Worm (Caenorhabditis elegans): Measurements from ENCODE around the gene anoh-1.

Gene anoh-1

DNA sequence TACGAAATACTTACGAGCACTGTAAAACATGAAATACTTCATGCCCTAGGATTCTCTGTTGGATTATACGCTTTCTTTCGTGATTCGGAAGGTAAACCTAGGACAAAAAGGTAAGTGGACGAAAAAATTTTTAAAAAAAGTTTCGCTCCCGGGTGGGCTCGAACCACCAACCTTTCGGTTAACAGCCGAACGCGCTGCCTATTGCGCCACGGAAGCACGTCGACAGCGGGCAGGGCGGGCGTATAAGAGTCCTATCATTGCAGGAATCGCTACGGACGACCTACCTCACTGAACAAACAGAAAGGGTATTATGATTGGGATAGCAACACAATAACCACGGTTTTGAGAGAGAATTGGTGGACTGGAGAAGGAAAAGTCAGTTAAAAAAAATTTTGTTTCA, 21.3 kb upstream of the anoh-1 start (continued):
- TF ChIP-seq ceh-8 (GFP tag; optimal IDR thresholded peaks at IDR 0.05) (no peak), unc-130 (tag; optimal IDR thresholded peaks at IDR 0.05) (no peak), egl-27 (tag; optimal IDR thresholded peaks at IDR 0.05) (no peak), fkh-8 (tag; optimal IDR thresholded peaks at IDR 0.05) (no peak), lsy-2 (tag; optimal IDR thresholded peaks at IDR 0.05) (peak in 1 of 2 experiments; percentile 35), skn-1 (tag; optimal IDR thresholded peaks at IDR 0.05) (no peak), hlh-17 (GFP tag; optimal IDR thresholded peaks at IDR 0.05; ENCODE audit: borderline replicate concordance) (no peak), F16B12.6 (tag; optimal IDR thresholded peaks at IDR 0.05) (no peak), ama-1 (optimal IDR thresholded peaks at IDR 0.05) (no peak), pag-3 (tag; optimal IDR thresholded peaks at IDR 0.05; ENCODE audit: borderline replicate concordance, insufficient read depth) (no peak), efl-1 (optimal IDR thresholded peaks at IDR 0.05) (peak; percentile 11 to 30), efl-1 (GFP tag; optimal IDR thresholded peaks at IDR 0.05 in 1 of 2) (peak; percentile 9 to 94), nhr-28 (tag; optimal IDR thresholded peaks at IDR 0.05) (no peak), lir-3 (tag; optimal IDR thresholded peaks at IDR 0.05; ENCODE audit: poor library complexity) (no peak), sox-4 (tag; optimal IDR thresholded peaks at IDR 0.05) (no peak), nhr-19 (GFP tag; conservative IDR thresholded peaks at IDR 0.05) (peak; percentile 22; the same call in 1 of the 2 replicates), dsc-1 (tag; optimal IDR thresholded peaks at IDR 0.05) (peak; percentile 24), hlh-4 (tag; optimal IDR thresholded peaks at IDR 0.05) (no peak), snpc-4 (tag; optimal IDR thresholded peaks at IDR 0.05) (no peak), mep-1 (tag; optimal IDR thresholded peaks at IDR 0.05) (no peak), ces-1 (GFP tag; optimal IDR thresholded peaks at IDR 0.05) (no peak), ets-5 (GFP tag; IDR thresholded peaks at IDR 0.05) (no peak), pax-3 (tag; optimal IDR thresholded peaks at IDR 0.05) (no peak), isw-1 (GFP tag; IDR thresholded peaks at IDR 0.05) (no peak), ceh-82 (tag; optimal IDR thresholded peaks at IDR 0.05) (peak in 1 of 3 experiments; percentile 20), alr-1 (tag; optimal IDR thresholded peaks at IDR 0.05; ENCODE audit: borderline replicate concordance) (no peak), C04F5.9 (tag; optimal IDR thresholded peaks at IDR 0.05) (no peak), aly-2 (tag; optimal IDR thresholded peaks at IDR 0.05) (no peak), ztf-11 (tag; optimal IDR thresholded peaks at IDR 0.05) (no peak), nhr-12 (tag; optimal IDR thresholded peaks at IDR 0.05) (no peak), aha-1 (tag; optimal IDR thresholded peaks at IDR 0.05) (no peak), lin-35 (GFP tag; optimal IDR thresholded peaks at IDR 0.05) (peak in 1 of 2 experiments; percentile 43), C16A3.4 (tag; optimal IDR thresholded peaks at IDR 0.05) (peak; percentile 20), mdl-1 (tag; optimal IDR thresholded peaks at IDR 0.05) (peak in 1 of 2 experiments; percentile 4), irx-1 (tag; optimal IDR thresholded peaks at IDR 0.05) (no peak), nhr-85 (tag) (no peak), rnt-1 (tag; optimal IDR thresholded peaks at IDR 0.05) (peak; percentile 53), sptf-1 (tag; optimal IDR thresholded peaks at IDR 0.05) (no peak), unc-30 (tag; optimal IDR thresholded peaks at IDR 0.05) (no peak), nhr-76 (tag; optimal IDR thresholded peaks at IDR 0.05) (no peak), nhr-84 (tag; optimal IDR thresholded peaks at IDR 0.05) (no peak), nhr-47 (tag; optimal IDR thresholded peaks at IDR 0.05) (peak; percentile 45), unc-62 (GFP tag; optimal IDR thresholded peaks at IDR 0.05) (no peak), mab-9 (GFP tag; IDR thresholded peaks at IDR 0.05) (no peak), C34B4.2 (tag; optimal IDR thresholded peaks at IDR 0.05) (no peak), nhr-20 (tag; optimal IDR thresholded peaks at IDR 0.05) (peak; percentile 20), fos-1 (tag; optimal IDR thresholded peaks at IDR 0.05) (no peak), ceh-88 (GFP tag; IDR thresholded peaks at IDR 0.05) (no peak), sup-37 (GFP tag; optimal IDR thresholded peaks at IDR 0.05) (no peak), ceh-90 (tag; optimal IDR thresholded peaks at IDR 0.05) (no peak), nhr-90 (tag; optimal IDR thresholded peaks at IDR 0.05; ENCODE audit: poor library complexity) (peak; percentile 41), unc-86 (tag; optimal IDR thresholded peaks at IDR 0.05) (no peak), lin-15B (tag; optimal IDR thresholded peaks at IDR 0.05) (no peak), nhr-77 (tag; optimal IDR thresholded peaks at IDR 0.05) (no peak)
